Worm (Caenorhabditis elegans) whole organism, midembryonic: ENCODE data around the gene C04C3.4.
"Not testable (repeated sequence)": the region's sequence is repeated elsewhere in the genome, so short reads cannot be mapped to it uniquely, and the experiment has no call there.

Experiments
- klf-2 ChIP-seq: fragments of 200-800 bp; sonication (Bioruptor generic); conservative IDR thresholded peaks from 2 replicates; pipeline ENCODE4 v1.3.6; 2022; ENCODE audit warnings: missing genetic modification reagents, missing genetic modification characterization, missing compliant biosample characterization
- med-1 ChIP-seq: sonication (generic microtip); optimal IDR thresholded peaks from 2 replicates; lab custom pipeline; 2017; ENCODE audit warnings: missing genetic modification characterization, mild to moderate bottlenecking, missing compliant biosample characterization, antibody characterized with exemption, missing genetic modification reagents; ENCODE audit not compliant: insufficient read depth
- ref-1 ChIP-seq: fragments of 200-800 bp; sonication (Bioruptor generic); conservative IDR thresholded peaks from 2 replicates; pipeline ENCODE4 v1.3.6; 2022; ENCODE audit warnings: missing genetic modification reagents, missing genetic modification characterization, missing compliant biosample characterization

- not testable (repeated sequence) for TF ChIP-seq med-1; klf-2 (GFP tag; lab: Robert Waterston, UW); ref-1 (GFP tag; lab: Robert Waterston, UW)
Measured at ce11 chrIV:3389999-3390398, 4.2 kb upstream of the C04C3.4 start, which contains the start of gene B0546.5.
